Worm (Caenorhabditis elegans) whole organism, early embryonic: ENCODE data around the gene mig-23.

Source experiments
- B0310.2 ChIP-seq: sonication (generic microtip); optimal IDR thresholded peaks from 2 replicates; lab custom pipeline; 2016; ENCODE audit warnings: mild to moderate bottlenecking, missing genetic modification characterization, missing compliant biosample characterization
- F13C5.2 ChIP-seq: sonication (generic microtip); optimal IDR thresholded peaks from 2 replicates; lab custom pipeline; 2017; ENCODE audit warnings: mild to moderate bottlenecking, missing genetic modification characterization, inconsistent platforms, missing compliant biosample characterization
- aly-1 ChIP-seq: sonication (generic microtip); optimal IDR thresholded peaks from 2 replicates; lab custom pipeline; 2016; ENCODE audit warnings: missing genetic modification characterization, missing compliant biosample characterization
- ama-1 ChIP-seq: fragments of 150-350 bp; optimal IDR thresholded peaks from 2 replicates; lab custom pipeline; 2014
- ceh-13 ChIP-seq: fragments of 200-800 bp; sonication (Bioruptor generic); optimal IDR thresholded peaks from 2 replicates; lab custom pipeline; 2018; ENCODE audit warnings: mild to moderate bottlenecking, missing genetic modification characterization, missing compliant biosample characterization
- ceh-36 ChIP-seq: sonication (generic microtip); optimal IDR thresholded peaks from 2 replicates; lab custom pipeline; 2016; ENCODE audit warnings: missing genetic modification characterization, inconsistent platforms, missing compliant biosample characterization
- ets-7 ChIP-seq: sonication (generic microtip); optimal IDR thresholded peaks from 2 replicates; lab custom pipeline; 2016; ENCODE audit warnings: missing genotype, missing genetic modification characterization, missing compliant biosample characterization
- flt-1 ChIP-seq: fragments of 200-800 bp; sonication (Bioruptor generic); IDR thresholded peaks from 2 replicates; pipeline ENCODE4 v1.3.6; 2022; ENCODE audit warnings: missing genetic modification characterization, missing compliant biosample characterization
- hmg-4 ChIP-seq: fragments of 200-800 bp; sonication (Bioruptor generic); optimal IDR thresholded peaks from 2 replicates; lab custom pipeline; 2018; ENCODE audit warnings: mild to moderate bottlenecking, missing genetic modification characterization, missing compliant biosample characterization
- scrt-1 ChIP-seq: fragments of 200-800 bp; sonication (Bioruptor generic); IDR thresholded peaks from 2 replicates; pipeline ENCODE4 v1.3.6; 2022; ENCODE audit warnings: missing genetic modification characterization, missing compliant biosample characterization
- sea-1 ChIP-seq: fragments of 200-800 bp; sonication (Bioruptor generic); conservative IDR thresholded peaks from 2 replicates; pipeline ENCODE4 v1.3.6; 2022; ENCODE audit warnings: missing genetic modification characterization, missing compliant biosample characterization

- TF ChIP-seq hmg-4 (no peak), ama-1 (lab: Kevin White, UChicago) (no peak), flt-1 (no peak), ceh-36 (tag; lab: Kevin White, UChicago) (no peak), ets-7 (tag; lab: Kevin White, UChicago) (no peak), scrt-1 (GFP tag; lab: Robert Waterston, UW) (no peak), B0310.2 (no peak), aly-1 (tag; lab: Kevin White, UChicago) (no peak), sea-1 (no peak), F13C5.2 (tag; lab: Kevin White, UChicago) (no peak), ceh-13 (GFP tag; lab: Kevin White, UChicago) (no peak)
Observed at ce11 chrX:5896001-5896400, 52.7 kb downstream of the mig-23 start.
